Worm (Caenorhabditis elegans): ENCODE data around the gene C09B8.8.

- TF ChIP-seq fos-1 (tag; optimal IDR thresholded peaks at IDR 0.05): no peak
- no peak for TF ChIP-seq ceh-82 (tag; optimal IDR thresholded peaks at IDR 0.05)
- no peak for TF ChIP-seq unc-39 (tag; optimal IDR thresholded peaks at IDR 0.05)
- peak; percentile 64 for TF ChIP-seq pha-4 (tag; optimal IDR thresholded peaks at IDR 0.05)
- no peak for TF ChIP-seq ceh-9 (tag; optimal IDR thresholded peaks at IDR 0.05)
- TF ChIP-seq sea-2 (GFP tag; optimal IDR thresholded peaks at IDR 0.05): no peak
- no peak for TF ChIP-seq nhr-76 (tag; optimal IDR thresholded peaks at IDR 0.05)
- no peak for TF ChIP-seq ZK546.5 (tag; optimal IDR thresholded peaks at IDR 0.05)
- TF ChIP-seq elt-1 (tag; optimal IDR thresholded peaks at IDR 0.05): no peak
- TF ChIP-seq R02D3.7 (tag; optimal IDR thresholded peaks at IDR 0.05): no peak
- no peak for TF ChIP-seq ztf-4 (tag; optimal IDR thresholded peaks at IDR 0.05)
- no peak for TF ChIP-seq mml-1 (tag; optimal IDR thresholded peaks at IDR 0.05)
- no peak for TF ChIP-seq zag-1 (tag; optimal IDR thresholded peaks at IDR 0.05)
- no peak for TF ChIP-seq mdl-1 (tag; optimal IDR thresholded peaks at IDR 0.05)
These were observed 42.5 kb downstream of the C09B8.8 start, which contains the start of gene gln-1 for ce11 chrX:6057580-6058305.
